Worm (Caenorhabditis elegans) whole organism, midembryonic: Measurements from ENCODE around the gene dot-1.4.

Experiments
- T22C8.4 ChIP-seq: fragments of 200-800 bp; sonication (Bioruptor generic); IDR thresholded peaks from 2 replicates; pipeline ENCODE4 v1.3.6; 2022; ENCODE audit warnings: missing genetic modification characterization, missing compliant biosample characterization
- cog-1 ChIP-seq: sonication (generic microtip); optimal IDR thresholded peaks from 2 replicates; lab custom pipeline; 2016; ENCODE audit warnings: missing genetic modification characterization, missing compliant biosample characterization
- flt-1 ChIP-seq: fragments of 200-800 bp; sonication (Bioruptor generic); IDR thresholded peaks from 2 replicates; pipeline ENCODE4 v1.3.6; 2022; ENCODE audit warnings: missing genetic modification characterization, missing compliant biosample characterization
- klf-2 ChIP-seq: fragments of 200-800 bp; sonication (Bioruptor generic); conservative IDR thresholded peaks from 2 replicates; pipeline ENCODE4 v1.3.6; 2022; ENCODE audit warnings: missing genetic modification reagents, missing genetic modification characterization, missing compliant biosample characterization
- med-1 ChIP-seq: sonication (generic microtip); optimal IDR thresholded peaks from 2 replicates; lab custom pipeline; 2017; ENCODE audit warnings: missing genetic modification characterization, mild to moderate bottlenecking, missing compliant biosample characterization, antibody characterized with exemption, missing genetic modification reagents; ENCODE audit not compliant: insufficient read depth
- ref-1 ChIP-seq: fragments of 200-800 bp; sonication (Bioruptor generic); conservative IDR thresholded peaks from 2 replicates; pipeline ENCODE4 v1.3.6; 2022; ENCODE audit warnings: missing genetic modification reagents, missing genetic modification characterization, missing compliant biosample characterization
- tab-1 ChIP-seq: fragments of 200-800 bp; sonication (Bioruptor generic); IDR thresholded peaks from 2 replicates; pipeline ENCODE4 v1.3.6; 2022; ENCODE audit warnings: missing genetic modification characterization, missing compliant biosample characterization
- ztf-23 ChIP-seq: fragments of 200-800 bp; sonication (Bioruptor generic); IDR thresholded peaks from 2 replicates; pipeline ENCODE4 v1.3.6; 2022; ENCODE audit warnings: missing genetic modification reagents, missing genetic modification characterization, missing compliant biosample characterization
- ztf-29 ChIP-seq: fragments of 200-800 bp; sonication (Bioruptor generic); IDR thresholded peaks from 2 replicates; pipeline ENCODE4 v1.3.6; 2022; ENCODE audit warnings: missing genetic modification reagents, missing genetic modification characterization, missing compliant biosample characterization

The dot-1.4 gene

DNA sequence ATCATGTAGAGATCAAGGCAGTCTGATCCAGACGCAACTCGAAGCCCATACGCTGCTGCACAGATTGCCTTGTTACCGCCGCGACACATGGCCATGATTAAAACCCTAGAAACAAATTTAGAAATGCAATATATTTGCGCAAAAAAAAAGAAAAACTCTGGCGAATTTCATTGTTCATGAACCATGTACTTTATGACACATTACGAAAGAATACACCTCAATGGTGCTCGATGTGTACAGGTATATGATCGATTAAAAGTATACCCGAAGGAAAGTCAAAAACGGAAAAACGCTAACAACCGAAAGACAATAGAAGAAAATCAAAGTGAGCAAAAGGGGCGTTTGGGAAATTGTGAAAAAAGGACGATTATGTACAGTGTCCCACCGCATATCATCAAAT, 39.1 kb downstream of the dot-1.4 start, which contains the start of gene Y62H9A.8:
Gene Y62H9A.8 (minus strand): TSS at position 101 of the 400 bp plus-strand sequence.
- no peak for TF ChIP-seq tab-1 (GFP tag; lab: Robert Waterston, UW)
- no peak for TF ChIP-seq med-1 (GFP tag; lab: Kevin White, UChicago)
- TF ChIP-seq ref-1 = no peak
- no peak for TF ChIP-seq ztf-29 (GFP tag; lab: Robert Waterston, UW)
- no peak for TF ChIP-seq cog-1 (tag; lab: Kevin White, UChicago)
- no peak for TF ChIP-seq ztf-23 (GFP tag; lab: Robert Waterston, UW)
- no peak for TF ChIP-seq T22C8.4
- TF ChIP-seq klf-2 = no peak
- TF ChIP-seq flt-1 (GFP tag; lab: Robert Waterston, UW) = no peak

DNA sequence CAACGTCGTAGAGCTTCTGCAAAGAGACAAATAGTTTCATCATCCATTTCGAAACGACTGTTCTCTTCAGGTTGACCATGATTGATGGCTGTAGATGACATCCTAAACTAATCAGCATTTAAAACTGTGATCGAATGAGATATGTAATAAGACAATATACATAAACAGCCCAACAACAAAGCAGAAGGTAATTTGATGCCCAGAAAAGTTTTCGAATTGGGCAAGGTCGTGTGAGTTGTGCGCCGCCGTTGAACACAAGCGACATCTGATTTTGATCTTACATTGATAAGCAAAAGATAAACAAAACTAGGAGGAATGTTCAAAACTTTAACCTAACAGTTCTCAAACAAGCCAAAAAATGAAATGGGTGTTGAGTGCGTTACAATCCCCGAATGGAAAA, 45.9 kb downstream of the dot-1.4 start, which contains the start of gene Y62H9A.7:
Gene Y62H9A.7 (minus strand): TSS at position 101 of the 400 bp plus-strand sequence.
- no peak for TF ChIP-seq flt-1 (GFP tag; lab: Robert Waterston, UW)
- no peak for TF ChIP-seq cog-1 (tag; lab: Kevin White, UChicago)
- TF ChIP-seq ztf-29 (GFP tag; lab: Robert Waterston, UW) = no peak
- TF ChIP-seq T22C8.4 = no peak
- no peak for TF ChIP-seq tab-1 (GFP tag; lab: Robert Waterston, UW)
- TF ChIP-seq klf-2 = no peak
- TF ChIP-seq med-1 (GFP tag; lab: Kevin White, UChicago) = no peak
- TF ChIP-seq ztf-23 (GFP tag; lab: Robert Waterston, UW) = no peak
- no peak for TF ChIP-seq ref-1

DNA sequence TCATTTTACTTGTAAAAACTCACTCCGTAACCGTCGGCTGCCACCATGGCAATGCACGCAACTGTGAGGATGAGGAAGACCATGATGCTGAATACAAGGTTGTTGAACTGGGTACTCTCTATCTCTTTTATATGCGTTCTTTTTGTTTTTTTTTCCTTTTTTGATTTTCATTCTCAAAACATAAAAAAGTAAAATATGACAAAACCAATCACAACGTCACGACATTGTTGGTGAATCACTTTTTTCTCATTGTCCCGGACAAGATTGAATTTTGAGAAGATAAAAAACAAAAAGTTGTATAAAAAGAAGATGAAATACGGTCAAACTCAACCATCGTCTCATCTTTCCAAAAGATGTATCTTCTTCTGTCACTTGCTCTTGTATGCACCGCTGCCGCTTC, 48.7 kb downstream of the dot-1.4 start, which contains the start of the genes Y62H9A.5 and ule-5:
Gene Y62H9A.5 (minus strand): TSS at position 101 of the 400 bp plus-strand sequence.
Gene ule-5 (plus strand): TSS at position 328 of the 400 bp plus-strand sequence.
- TF ChIP-seq ztf-23 (GFP tag; lab: Robert Waterston, UW) = no peak
- no peak for TF ChIP-seq cog-1 (tag; lab: Kevin White, UChicago)
- TF ChIP-seq flt-1 (GFP tag; lab: Robert Waterston, UW) = no peak
- no peak for TF ChIP-seq tab-1 (GFP tag; lab: Robert Waterston, UW)
- no peak for TF ChIP-seq med-1 (GFP tag; lab: Kevin White, UChicago)
- TF ChIP-seq ref-1 = no peak
- TF ChIP-seq ztf-29 (GFP tag; lab: Robert Waterston, UW) = no peak
- TF ChIP-seq klf-2 = no peak
- no peak for TF ChIP-seq T22C8.4

- TF ChIP-seq med-1 (GFP tag; lab: Kevin White, UChicago) = no peak
- TF ChIP-seq ref-1 = no peak
- no peak for TF ChIP-seq ztf-29 (GFP tag; lab: Robert Waterston, UW)
- TF ChIP-seq T22C8.4 = no peak
- TF ChIP-seq tab-1 (GFP tag; lab: Robert Waterston, UW) = no peak
- no peak for TF ChIP-seq cog-1 (tag; lab: Kevin White, UChicago)
- no peak for TF ChIP-seq flt-1 (GFP tag; lab: Robert Waterston, UW)
- no peak for TF ChIP-seq klf-2
- no peak for TF ChIP-seq ztf-23 (GFP tag; lab: Robert Waterston, UW)
Measured at ce11 chrX:11879871-11880270, 51.6 kb downstream of the dot-1.4 start, which contains the start of the genes Y62H9A.3 and Y62H9A.4. TSS of gene Y62H9A.3 (minus strand) at chrX:11879971. TSS of gene Y62H9A.4 (plus strand) at chrX:11880126.
